Worm (Caenorhabditis elegans) whole organism, L2 larva: ENCODE results near the gene C18H7.6.

Experiments
- aly-2 ChIP-seq: fragments of 150-350 bp; optimal IDR thresholded peaks from 2 replicates; lab custom pipeline; 2014; ENCODE audit warnings: missing biosample characterization, missing genetic modification characterization
- ama-1 ChIP-seq: fragments of 150-350 bp; optimal IDR thresholded peaks from 2 replicates; lab custom pipeline; 2018; ENCODE audit warnings: inconsistent platforms
- fos-1 ChIP-seq: fragments of 150-350 bp; optimal IDR thresholded peaks from 2 replicates; lab custom pipeline; 2014; ENCODE audit warnings: missing biosample characterization, missing genetic modification characterization
- lin-11 ChIP-seq: fragments of 150-350 bp; sonication (generic microtip); optimal IDR thresholded peaks from 2 replicates; lab custom pipeline; 2014; ENCODE audit warnings: missing biosample characterization, missing genetic modification characterization, inconsistent platforms, mixed read lengths
- mbf-1 ChIP-seq: sonication (generic microtip); optimal IDR thresholded peaks from 2 replicates; lab custom pipeline; 2017; ENCODE audit warnings: missing biosample characterization, missing genetic modification characterization
- nhr-11 ChIP-seq: fragments of 150-350 bp; optimal IDR thresholded peaks from 2 replicates; lab custom pipeline; 2014; ENCODE audit warnings: missing biosample characterization, missing genetic modification characterization
- nhr-237 ChIP-seq: fragments of 150-350 bp; optimal IDR thresholded peaks from 2 replicates; lab custom pipeline; 2014; ENCODE audit warnings: missing biosample characterization, missing genetic modification characterization
- sem-4 ChIP-seq: fragments of 150-350 bp; optimal IDR thresholded peaks from 2 replicates; lab custom pipeline; 2014; ENCODE audit warnings: missing biosample characterization, missing genetic modification reagents, missing genetic modification characterization
- snpc-4 ChIP-seq: fragments of 150-350 bp; optimal IDR thresholded peaks from 2 replicates; lab custom pipeline; 2014; ENCODE audit warnings: missing biosample characterization, missing genetic modification characterization
- unc-55 ChIP-seq: fragments of 150-350 bp; sonication (generic microtip); optimal IDR thresholded peaks from 3 replicates; lab custom pipeline; 2014; ENCODE audit warnings: missing biosample characterization, missing genetic modification reagents, missing genetic modification characterization
- unc-62 ChIP-seq: fragments of 150-350 bp; optimal IDR thresholded peaks from 2 replicates; lab custom pipeline; 2014; ENCODE audit warnings: missing biosample characterization, missing genetic modification reagents, missing genetic modification characterization
- zag-1 ChIP-seq: fragments of 150-350 bp; optimal IDR thresholded peaks from 2 replicates; lab custom pipeline; 2014; ENCODE audit warnings: missing biosample characterization, missing genetic modification characterization

DNA sequence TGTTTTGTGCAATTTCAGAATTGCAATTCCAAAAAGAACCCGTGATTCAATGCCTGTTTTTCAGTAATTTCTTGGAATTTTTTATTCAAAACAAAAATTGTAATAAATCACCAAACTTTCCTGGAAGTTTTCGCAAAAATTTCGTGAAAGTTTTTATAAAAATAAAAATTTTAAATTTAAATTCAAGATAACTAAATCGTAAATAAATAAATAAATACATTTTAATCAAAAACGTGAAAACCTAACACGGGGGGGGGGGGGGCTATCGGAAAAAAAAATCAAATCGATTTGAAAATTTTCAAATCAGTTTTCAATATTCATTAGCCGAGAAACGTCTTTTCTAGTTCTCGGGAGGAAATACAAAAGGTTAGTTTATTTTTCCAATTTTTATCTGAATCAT lies 744 bp upstream of the C18H7.6 start, which contains the start of gene C18H7.4:
- TF ChIP-seq fos-1 (tag; lab: Kevin White, UChicago) = no peak
- no peak for TF ChIP-seq ama-1 (lab: Kevin White, UChicago)
- no peak for TF ChIP-seq snpc-4 (tag; lab: Kevin White, UChicago)
- TF ChIP-seq mbf-1 (tag; lab: Kevin White, UChicago) = no peak
- no peak for TF ChIP-seq unc-55 (GFP tag; lab: Kevin White, UChicago)
- no peak for TF ChIP-seq unc-62 (GFP tag; lab: Kevin White, UChicago)
- TF ChIP-seq nhr-237 (tag; lab: Kevin White, UChicago) = no peak
- TF ChIP-seq aly-2 (tag; lab: Kevin White, UChicago) = no peak
- no peak for TF ChIP-seq sem-4
- no peak for TF ChIP-seq nhr-11 (tag; lab: Kevin White, UChicago)
- TF ChIP-seq zag-1 (tag; lab: Kevin White, UChicago) = no peak
- no peak for TF ChIP-seq lin-11 (tag; lab: Kevin White, UChicago)
